Fruit fly (Drosophila melanogaster): ENCODE measurements around the gene CG4998.

CG4998 gene

dm6 chr3L:16328207-16328891 lies 10.5 kb upstream of the CG4998 start, which contains the start of gene CG13058 (continued):
- TF ChIP-seq cg (GFP tag; optimal IDR thresholded peaks at IDR 0.05) (no peak), Oaz (GFP tag; IDR thresholded peaks at IDR 0.05) (peak; percentile 66), nerfin-1 (tag; optimal IDR thresholded peaks at IDR 0.05) (no peak), chn (GFP tag; optimal IDR thresholded peaks at IDR 0.05) (peak; percentile 46), emc (GFP tag; optimal IDR thresholded peaks at IDR 0.05) (no peak), E2f1 (GFP tag; IDR thresholded peaks at IDR 0.05) (no peak), pfk (GFP tag; optimal IDR thresholded peaks at IDR 0.05) (no peak), pum (GFP tag; optimal IDR thresholded peaks at IDR 0.05) (no peak), CG12744 (GFP tag; optimal IDR thresholded peaks at IDR 0.05) (no peak), kah (GFP tag; optimal IDR thresholded peaks at IDR 0.05) (peak; percentile 19), nom (GFP tag; optimal IDR thresholded peaks at IDR 0.05) (no peak), CG43689 (GFP tag; IDR thresholded peaks at IDR 0.05) (peak; percentile 52; the same call in 1 of the 2 replicates), Poxn (GFP tag; IDR thresholded peaks at IDR 0.05) (no peak), h (optimal IDR thresholded peaks at IDR 0.05) (no peak), Dref (GFP tag; IDR thresholded peaks at IDR 0.05) (no peak), CG5245 (GFP tag; optimal IDR thresholded peaks at IDR 0.05) (peak; percentile 21), tap (tag; optimal IDR thresholded peaks at IDR 0.05) (peak; percentile 59), dmrt99B (tag; optimal IDR thresholded peaks at IDR 0.05) (peak; percentile 77), Spps (tag; optimal IDR thresholded peaks at IDR 0.05) (no peak), CG3407 (GFP tag; optimal IDR thresholded peaks at IDR 0.05) (no peak), slou (GFP tag; optimal IDR thresholded peaks at IDR 0.05) (no peak), Dip2 (GFP tag; IDR thresholded peaks at IDR 0.05) (no peak), az2 (GFP tag; optimal IDR thresholded peaks at IDR 0.05) (peak; percentile 42), psq (GFP tag; optimal IDR thresholded peaks at IDR 0.05) (no peak), CG15696 (tag; optimal IDR thresholded peaks at IDR 0.05) (no peak), Elba2 (GFP tag; optimal IDR thresholded peaks at IDR 0.05) (no peak), CG10462 (GFP tag; optimal IDR thresholded peaks at IDR 0.05) (no peak), Sox102F (GFP tag; optimal IDR thresholded peaks at IDR 0.05) (peak; percentile 75), lmd (GFP tag; IDR thresholded peaks at IDR 0.05) (peak; percentile 67), HmgD (GFP tag; optimal IDR thresholded peaks at IDR 0.05) (no peak), CG13894 (tag; optimal IDR thresholded peaks at IDR 0.05) (peak; percentile 53), Bteb2 (GFP tag; optimal IDR thresholded peaks at IDR 0.05) (peak; percentile 42), bowl (GFP tag; IDR thresholded peaks at IDR 0.05) (peak; percentile 77), CG3065 (GFP tag; optimal IDR thresholded peaks at IDR 0.05) (no peak), CG9727 (GFP tag; optimal IDR thresholded peaks at IDR 0.05) (peak; percentile 38), ken (GFP tag; IDR thresholded peaks at IDR 0.05) (0 out of 3 replicates have a peak, but pooled peaks have one; percentile 36), aop (GFP tag; IDR thresholded peaks at IDR 0.05) (no peak), en (GFP tag; optimal IDR thresholded peaks at IDR 0.05) (no peak), pnt (GFP tag; optimal IDR thresholded peaks at IDR 0.05) (no peak), GATAe (GFP tag; conservative IDR thresholded peaks at IDR 0.05) (no peak), Sry-β (GFP tag; optimal IDR thresholded peaks at IDR 0.05) (no peak), Dp (GFP tag; optimal IDR thresholded peaks at IDR 0.05) (no peak), tin (GFP tag; optimal IDR thresholded peaks at IDR 0.05) (peak; percentile 25), twi (tag; optimal IDR thresholded peaks at IDR 0.05) (no peak), CG15514 (GFP tag; optimal IDR thresholded peaks at IDR 0.05) (peak; percentile 51), CG32767 (GFP tag; IDR thresholded peaks at IDR 0.05) (peak; percentile 71; the same call in 1 of the 2 replicates), CG8290 (GFP tag; optimal IDR thresholded peaks at IDR 0.05) (no peak), CG8290 (tag; optimal IDR thresholded peaks at IDR 0.05) (peak in 1 of 2 experiments; percentile 81), Dfd (GFP tag; optimal IDR thresholded peaks at IDR 0.05) (no peak), ems (GFP tag; optimal IDR thresholded peaks at IDR 0.05) (no peak), CG12942 (GFP tag; optimal IDR thresholded peaks at IDR 0.05) (peak; percentile 45), dm (GFP tag; optimal IDR thresholded peaks at IDR 0.05) (peak; percentile 45)
